Fruit fly (Drosophila melanogaster): ENCODE measurements around the gene eg.

The eg gene

DNA sequence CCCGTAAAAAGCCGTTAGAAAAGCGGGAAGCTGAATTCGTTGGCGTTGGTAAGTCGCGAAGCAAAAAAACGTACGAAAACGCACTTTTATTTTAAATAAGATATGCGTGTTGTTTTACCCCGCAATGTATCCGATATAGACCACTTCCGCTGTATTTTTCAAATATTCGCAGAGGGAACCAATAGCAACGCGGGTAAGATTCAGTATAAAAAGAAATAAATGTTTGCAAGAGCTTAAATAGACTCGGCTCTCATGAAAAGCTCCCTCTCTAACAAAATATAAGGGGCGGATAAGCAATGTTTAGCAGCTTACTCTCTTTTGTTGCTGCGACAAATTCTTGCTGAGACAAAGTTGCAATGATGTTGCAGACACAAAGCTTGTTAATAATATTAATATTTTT lies 38.2 kb upstream of the eg start, which contains the start of gene Syn1 (continued):
- TF ChIP-seq Eip74EF (GFP tag; optimal IDR thresholded peaks at IDR 0.05): peak in 1 of 2 experiments; percentile 49
- no peak for TF ChIP-seq slp2 (GFP tag; optimal IDR thresholded peaks at IDR 0.05)
- no peak for TF ChIP-seq CG13894 (tag; optimal IDR thresholded peaks at IDR 0.05)
- TF ChIP-seq CG18764 (GFP tag; optimal IDR thresholded peaks at IDR 0.05): no peak
- TF ChIP-seq nmo (GFP tag; optimal IDR thresholded peaks at IDR 0.05): no peak
- no peak for TF ChIP-seq HLH3B (GFP tag; IDR thresholded peaks at IDR 0.05)
- peak; percentile 9 for TF ChIP-seq CG7928 (GFP tag; optimal IDR thresholded peaks at IDR 0.05)
- TF ChIP-seq ranshi (GFP tag; IDR thresholded peaks at IDR 0.05): no peak
- TF ChIP-seq scrt (GFP tag; optimal IDR thresholded peaks at IDR 0.05): peak; percentile 9
- no peak for TF ChIP-seq CG4328 (GFP tag; optimal IDR thresholded peaks at IDR 0.05)
- TF ChIP-seq Med (GFP tag): peak; percentile 84
- TF ChIP-seq chinmo (GFP tag; IDR thresholded peaks at IDR 0.05; ENCODE audit: partially characterized antibody): peak; percentile 73; the same call in 1 of the 4 replicates
- peak; percentile 35 for TF ChIP-seq CG3281 (GFP tag; optimal IDR thresholded peaks at IDR 0.05)
- 0 out of 3 replicates have a peak, but pooled peaks have one; percentile 7 for TF ChIP-seq ci (GFP tag; IDR thresholded peaks at IDR 0.05)
- peak; percentile 28 for TF ChIP-seq Nf-YB (GFP tag; optimal IDR thresholded peaks at IDR 0.05)
- TF ChIP-seq Rfx (GFP tag; IDR thresholded peaks at IDR 0.05): no peak
- 0 out of 2 replicates have a peak, but pooled peaks have one; percentile 25 for TF ChIP-seq CG13287 (GFP tag; IDR thresholded peaks at IDR 0.05; ENCODE audit: partially characterized antibody)
- no peak for TF ChIP-seq fd3F (GFP tag; optimal IDR thresholded peaks at IDR 0.05)
- no peak for TF ChIP-seq CG2712 (tag; optimal IDR thresholded peaks at IDR 0.05)
- TF ChIP-seq CG4424 (GFP tag; optimal IDR thresholded peaks at IDR 0.05): no peak
- 0 out of 2 replicates have a peak, but pooled peaks have one; percentile 13 for TF ChIP-seq CG17328 (GFP tag; IDR thresholded peaks at IDR 0.05)
- peak; percentile 67 for TF ChIP-seq Jarid2 (GFP tag; optimal IDR thresholded peaks at IDR 0.05)
- no peak for TF ChIP-seq lola (GFP tag; optimal IDR thresholded peaks at IDR 0.05)
- TF ChIP-seq ken (GFP tag; IDR thresholded peaks at IDR 0.05): no peak
- TF ChIP-seq cas (GFP tag; IDR thresholded peaks at IDR 0.05): no peak
- no peak for TF ChIP-seq CG17361 (GFP tag; IDR thresholded peaks at IDR 0.05)
- no peak for TF ChIP-seq CG1832 (GFP tag; optimal IDR thresholded peaks at IDR 0.05)
- TF ChIP-seq danr (GFP tag; IDR thresholded peaks at IDR 0.05): no peak
- TF ChIP-seq CG15479 (GFP tag; optimal IDR thresholded peaks at IDR 0.05): no peak
- TF ChIP-seq CG10321 (GFP tag; IDR thresholded peaks at IDR 0.05): no peak
- TF ChIP-seq Drgx (GFP tag; IDR thresholded peaks at IDR 0.05): 0 out of 2 replicates have a peak, but pooled peaks have one; percentile 8
- no peak for TF ChIP-seq Doc3 (GFP tag; IDR thresholded peaks at IDR 0.05; ENCODE audit: partially characterized antibody)
- peak; percentile 99 for TF ChIP-seq CG11504 (tag; optimal IDR thresholded peaks at IDR 0.05)

DNA sequence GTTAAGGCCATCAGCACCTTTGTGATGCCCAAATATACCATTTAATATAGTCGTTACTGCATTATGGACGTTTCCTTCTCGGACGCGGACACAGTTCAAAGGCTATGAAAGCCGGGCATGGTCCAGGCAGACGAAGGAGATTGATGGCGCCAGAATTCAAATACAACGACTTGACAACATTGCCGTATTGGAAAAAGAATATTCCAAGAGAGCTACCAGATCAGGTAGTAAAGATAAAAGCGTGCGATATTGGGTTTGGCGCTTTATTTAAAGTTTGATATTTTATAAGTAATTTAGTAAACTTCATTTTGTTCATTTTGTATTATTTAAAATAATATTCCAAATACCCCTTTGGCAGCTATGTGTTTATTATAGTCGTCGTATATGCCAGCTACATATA lies 34.6 kb upstream of the eg start:
- no peak for TF ChIP-seq eve (GFP tag; optimal IDR thresholded peaks at IDR 0.05)
- TF ChIP-seq tx (GFP tag; optimal IDR thresholded peaks at IDR 0.05): no peak
- TF ChIP-seq CG17361 (GFP tag; IDR thresholded peaks at IDR 0.05): no peak
- TF ChIP-seq HmgZ (tag; optimal IDR thresholded peaks at IDR 0.05): no peak
- TF ChIP-seq amos (GFP tag; IDR thresholded peaks at IDR 0.05; ENCODE audit: partially characterized antibody): peak; percentile 25; the same call in 1 of the 2 replicates
- no peak for TF ChIP-seq oc (tag; optimal IDR thresholded peaks at IDR 0.05)
- TF ChIP-seq Abd-B (GFP tag; optimal IDR thresholded peaks at IDR 0.05): no peak
- no peak for TF ChIP-seq sc (optimal IDR thresholded peaks at IDR 0.05)
- TF ChIP-seq sc (GFP tag; optimal IDR thresholded peaks at IDR 0.05): no peak
- no peak for TF ChIP-seq CG10209 (GFP tag; optimal IDR thresholded peaks at IDR 0.05)
- no peak for TF ChIP-seq CG3163 (GFP tag; optimal IDR thresholded peaks at IDR 0.05)
- TF ChIP-seq onecut (GFP tag; IDR thresholded peaks at IDR 0.05): no peak
- TF ChIP-seq Ets97D (GFP tag; optimal IDR thresholded peaks at IDR 0.05): no peak
- no peak for TF ChIP-seq fu2 (GFP tag; optimal IDR thresholded peaks at IDR 0.05)
- no peak for TF ChIP-seq Dll (GFP tag; IDR thresholded peaks at IDR 0.05; ENCODE audit: partially characterized antibody)
- no peak for TF ChIP-seq sd (tag; optimal IDR thresholded peaks at IDR 0.05)
- TF ChIP-seq unpg (GFP tag; optimal IDR thresholded peaks at IDR 0.05): no peak
- TF ChIP-seq sob (GFP tag; IDR thresholded peaks at IDR 0.05): no peak
- TF ChIP-seq toy (GFP tag; IDR thresholded peaks at IDR 0.05): no peak
- TF ChIP-seq sr (GFP tag; IDR thresholded peaks at IDR 0.05): no peak

Measured in whole organism, embryonic.